Worm (Caenorhabditis elegans) whole organism, L4 larva: Measurements from ENCODE around the gene F56B3.4.

Experiments
- F37D6.2 ChIP-seq: sonication (generic microtip); optimal IDR thresholded peaks from 2 replicates; lab custom pipeline; 2016; ENCODE audit warnings: mild to moderate bottlenecking, missing genetic modification characterization, missing compliant biosample characterization
- F44E2.7 ChIP-seq: fragments of 200-800 bp; sonication (Bioruptor generic); IDR thresholded peaks from 2 replicates; pipeline ENCODE4 v2.1.2; 2022; ENCODE audit warnings: missing genetic modification characterization, missing compliant biosample characterization
- R02D3.7 ChIP-seq: fragments of 150-350 bp; sonication (generic microtip); optimal IDR thresholded peaks from 3 replicates; lab custom pipeline; 2014; ENCODE audit warnings: missing biosample characterization, missing genetic modification characterization
- Y105C5A.15 ChIP-seq: fragments of 200-800 bp; sonication (Bioruptor generic); IDR thresholded peaks from 2 replicates; pipeline ENCODE4 v1.3.6; 2022; ENCODE audit warnings: missing genetic modification characterization, missing compliant biosample characterization
- Y48G9A.11 ChIP-seq: fragments of 200-800 bp; sonication (Bioruptor generic); IDR thresholded peaks from 2 replicates; pipeline ENCODE4 v1.3.6; 2022; ENCODE audit warnings: missing genetic modification reagents, missing genetic modification characterization, missing compliant biosample characterization
- ZK337.2 ChIP-seq: fragments of 200-800 bp; sonication (Bioruptor generic); IDR thresholded peaks from 2 replicates; pipeline ENCODE4 v1.3.6; 2022; ENCODE audit warnings: missing genetic modification reagents, missing genetic modification characterization, missing compliant biosample characterization
- aha-1 ChIP-seq: fragments of 150-350 bp; peaks from one replicate; lab custom pipeline; 2014; ENCODE audit warnings: missing biosample characterization, missing genetic modification characterization
- aly-2 ChIP-seq: sonication (generic microtip); optimal IDR thresholded peaks from 2 replicates; lab custom pipeline; 2018; ENCODE audit warnings: missing biosample characterization, missing genetic modification characterization
- ama-1 ChIP-seq: fragments of 150-350 bp; optimal IDR thresholded peaks from 2 replicates; lab custom pipeline; 2014; ENCODE audit warnings: inconsistent platforms, mixed read lengths
- ceh-20 ChIP-seq: fragments of 200-800 bp; sonication (Bioruptor generic); IDR thresholded peaks from 2 replicates; pipeline ENCODE4 v1.3.6; 2022; ENCODE audit warnings: missing genetic modification reagents, missing genetic modification characterization, missing compliant biosample characterization
- ceh-28 ChIP-seq: fragments of 150-350 bp; optimal IDR thresholded peaks from 2 replicates; lab custom pipeline; 2014; ENCODE audit warnings: missing biosample characterization, missing genetic modification reagents, missing genetic modification characterization
- ceh-44 ChIP-seq: fragments of 200-800 bp; sonication (Bioruptor generic); IDR thresholded peaks from 2 replicates; pipeline ENCODE4 v1.3.6; 2022; ENCODE audit warnings: missing genetic modification reagents, missing genetic modification characterization, missing compliant biosample characterization
- ceh-82 ChIP-seq: sonication (generic microtip); optimal IDR thresholded peaks from 2 replicates; lab custom pipeline; 2017; ENCODE audit warnings: missing biosample characterization, missing genetic modification characterization
- ces-1 ChIP-seq: fragments of 150-350 bp; sonication (generic microtip); optimal IDR thresholded peaks from 4 replicates; lab custom pipeline; 2014; ENCODE audit warnings: missing biosample characterization, missing genetic modification reagents, missing genetic modification characterization
- ctbp-1 ChIP-seq: fragments of 200-800 bp; sonication (Bioruptor generic); IDR thresholded peaks from 2 replicates; pipeline ENCODE4 v1.3.6; 2022; ENCODE audit warnings: missing genetic modification reagents, missing genetic modification characterization, missing compliant biosample characterization
- daf-12 ChIP-seq: fragments of 150-350 bp; optimal IDR thresholded peaks from 2 replicates; lab custom pipeline; 2014; ENCODE audit warnings: missing biosample characterization, missing genetic modification reagents, missing genetic modification characterization
- dmd-8 ChIP-seq: fragments of 200-800 bp; sonication (Bioruptor generic); IDR thresholded peaks from 2 replicates; pipeline ENCODE4 v1.3.6; 2022; ENCODE audit warnings: missing genetic modification characterization, missing compliant biosample characterization
- dve-1 ChIP-seq: sonication (generic microtip); optimal IDR thresholded peaks from 2 replicates; lab custom pipeline; 2017; ENCODE audit warnings: antibody characterized with exemption, mild to moderate bottlenecking, missing genetic modification characterization, missing compliant biosample characterization; ENCODE audit not compliant: insufficient read depth
- egl-27 ChIP-seq: sonication (generic microtip); optimal IDR thresholded peaks from 3 replicates; lab custom pipeline; 2017; ENCODE audit warnings: missing biosample characterization, missing genetic modification reagents, missing genetic modification characterization
- egl-43 ChIP-seq: fragments of 200-800 bp; sonication (Bioruptor generic); IDR thresholded peaks from 2 replicates; pipeline ENCODE4 v1.3.6; 2022; ENCODE audit warnings: missing genetic modification reagents, missing genetic modification characterization, missing compliant biosample characterization
- fos-1 ChIP-seq: fragments of 150-350 bp; optimal IDR thresholded peaks from 2 replicates; lab custom pipeline; 2014; ENCODE audit warnings: missing biosample characterization, missing genetic modification characterization
- hlh-11 ChIP-seq: fragments of 200-800 bp; sonication (Bioruptor generic); optimal IDR thresholded peaks from 2 replicates; lab custom pipeline; 2018; ENCODE audit warnings: mild to moderate bottlenecking, missing genetic modification characterization, missing compliant biosample characterization
- hlh-30 ChIP-seq: sonication (generic microtip); optimal IDR thresholded peaks from 2 replicates; lab custom pipeline; 2017; ENCODE audit warnings: antibody characterized with exemption, mild to moderate bottlenecking, missing genetic modification characterization, missing compliant biosample characterization; ENCODE audit not compliant: insufficient read depth
- hmg-1.1 ChIP-seq: fragments of 200-800 bp; sonication (Bioruptor generic); IDR thresholded peaks from 2 replicates; pipeline ENCODE4 v1.3.6; 2022; ENCODE audit warnings: missing genetic modification reagents, missing genetic modification characterization, missing compliant biosample characterization
- jun-1 ChIP-seq: fragments of 150-350 bp; optimal IDR thresholded peaks from 2 replicates; lab custom pipeline; 2014; ENCODE audit warnings: missing biosample characterization, missing genetic modification reagents, missing genetic modification characterization
- lim-7 ChIP-seq: fragments of 200-800 bp; sonication (Bioruptor generic); IDR thresholded peaks from 2 replicates; pipeline ENCODE4 v1.3.6; 2022; ENCODE audit warnings: missing genetic modification characterization, missing compliant biosample characterization
- lin-1 ChIP-seq: fragments of 200-800 bp; sonication (Bioruptor generic); IDR thresholded peaks from 2 replicates; pipeline ENCODE4 v1.3.6; 2022; ENCODE audit warnings: missing genetic modification reagents, missing genetic modification characterization, missing compliant biosample characterization
- lin-29 ChIP-seq: fragments of 200-800 bp; sonication (Bioruptor generic); IDR thresholded peaks from 2 replicates; pipeline ENCODE4 v1.3.6; 2022; ENCODE audit warnings: missing genetic modification reagents, missing genetic modification characterization, missing compliant biosample characterization
- lin-38 ChIP-seq: fragments of 200-800 bp; sonication (Bioruptor generic); IDR thresholded peaks from 2 replicates; pipeline ENCODE4 v1.3.6; 2022; ENCODE audit warnings: missing genetic modification reagents, missing genetic modification characterization, missing compliant biosample characterization
- lin-39 ChIP-seq: fragments of 150-350 bp; optimal IDR thresholded peaks from 2 replicates; lab custom pipeline; 2014; ENCODE audit warnings: missing biosample characterization, missing genetic modification reagents, missing genetic modification characterization
- lir-3 ChIP-seq: sonication (generic microtip); optimal IDR thresholded peaks from 2 replicates; lab custom pipeline; 2016; ENCODE audit warnings: mild to moderate bottlenecking, missing genetic modification characterization, missing compliant biosample characterization
- lsy-2 ChIP-seq, 2 experiments: fragments of 150-350 bp in 1 of 2; sonication (generic microtip) in 1 of 2; optimal IDR thresholded peaks; 2 replicates each; lab custom pipeline; 2014 to 2017; ENCODE audit warnings: missing biosample characterization in 2 of 2, missing genetic modification characterization in 2 of 2
- madf-5 ChIP-seq, 2 experiments: fragments of 200-800 bp; sonication (Bioruptor generic); IDR thresholded peaks; 2 replicates each; pipeline ENCODE4 v1.3.6; 2022; ENCODE audit warnings: missing compliant biosample characterization in 2 of 2, missing genetic modification characterization in 2 of 2
- mep-1 ChIP-seq: fragments of 150-350 bp; sonication (generic microtip); optimal IDR thresholded peaks from 3 replicates; lab custom pipeline; 2014; ENCODE audit warnings: missing biosample characterization, missing genetic modification characterization
- mxl-3 ChIP-seq: fragments of 200-800 bp; sonication (Bioruptor generic); optimal IDR thresholded peaks from 2 replicates; lab custom pipeline; 2018; ENCODE audit warnings: mild to moderate bottlenecking, missing genetic modification characterization, missing compliant biosample characterization
- nhr-11 ChIP-seq: fragments of 150-350 bp; optimal IDR thresholded peaks from 2 replicates; lab custom pipeline; 2014; ENCODE audit warnings: missing biosample characterization, missing genetic modification characterization
- nhr-237 ChIP-seq: sonication (generic microtip); optimal IDR thresholded peaks from 2 replicates; lab custom pipeline; 2017; ENCODE audit warnings: missing biosample characterization, missing genetic modification characterization
- nhr-25 ChIP-seq: sonication (generic microtip); optimal IDR thresholded peaks from 2 replicates; lab custom pipeline; 2017; ENCODE audit warnings: missing genetic modification characterization, mild to moderate bottlenecking, missing compliant biosample characterization, antibody characterized with exemption, moderate library complexity, borderline replicate concordance; ENCODE audit not compliant: insufficient read depth
- nhr-42 ChIP-seq: fragments of 200-800 bp; sonication (Bioruptor generic); IDR thresholded peaks from 2 replicates; pipeline ENCODE4 v1.3.6; 2022; ENCODE audit warnings: missing genetic modification characterization, missing compliant biosample characterization
- nhr-76 ChIP-seq: fragments of 150-350 bp; optimal IDR thresholded peaks from 2 replicates; lab custom pipeline; 2014; ENCODE audit warnings: missing biosample characterization, missing genetic modification characterization
- php-3 ChIP-seq: fragments of 200-800 bp; sonication (Bioruptor generic); IDR thresholded peaks from 2 replicates; pipeline ENCODE4 v1.3.6; 2022; ENCODE audit warnings: missing genetic modification reagents, missing genetic modification characterization, missing compliant biosample characterization
- pqm-1 ChIP-seq: sonication (generic microtip); optimal IDR thresholded peaks from 2 replicates; lab custom pipeline; 2017; ENCODE audit warnings: missing biosample characterization, missing genetic modification characterization
- saeg-2 ChIP-seq: fragments of 200-800 bp; sonication (Bioruptor generic); IDR thresholded peaks from 2 replicates; pipeline ENCODE4 v1.3.6; 2022; ENCODE audit warnings: missing genetic modification reagents, missing genetic modification characterization, missing compliant biosample characterization
- snpc-4 ChIP-seq: fragments of 150-350 bp; optimal IDR thresholded peaks from 2 replicates; lab custom pipeline; 2014; ENCODE audit warnings: missing biosample characterization, missing genetic modification characterization
- spr-1 ChIP-seq: sonication (generic microtip); optimal IDR thresholded peaks from 2 replicates; lab custom pipeline; 2016; ENCODE audit warnings: mild to moderate bottlenecking, missing genetic modification characterization, missing compliant biosample characterization
- unc-62 ChIP-seq, 3 experiments: fragments of 150-350 bp in 1 of 3; sonication (generic microtip); optimal IDR thresholded peaks in 2 of 3; peaks in 1 of 3; 1 replicate in 1 of 3; 2 replicates in 2 of 3; lab custom pipeline; 2014 to 2017; ENCODE audit warnings: missing biosample characterization in 3 of 3, missing genetic modification characterization in 3 of 3, missing genetic modification reagents in 3 of 3, missing genotype in 1 of 3
- vab-7 ChIP-seq: fragments of 200-800 bp; sonication (Bioruptor generic); IDR thresholded peaks from 2 replicates; pipeline ENCODE4 v1.3.6; 2022; ENCODE audit warnings: missing genetic modification reagents, missing genetic modification characterization, missing compliant biosample characterization
- zfp-2 ChIP-seq: sonication (generic microtip); optimal IDR thresholded peaks from 2 replicates; lab custom pipeline; 2016; ENCODE audit warnings: mild to moderate bottlenecking, missing genetic modification characterization, missing compliant biosample characterization
- zip-2 ChIP-seq: fragments of 150-350 bp; optimal IDR thresholded peaks from 2 replicates; lab custom pipeline; 2014; ENCODE audit warnings: missing biosample characterization, missing genetic modification characterization

The F56B3.4 gene

ce11 chrIV:794275-794674, at the start of gene F56B3.4:
Gene F56B3.4, minus strand, starts transcription at chrIV:794275.
- no peak for TF ChIP-seq nhr-237 (tag; lab: Kevin White, UChicago)
- TF ChIP-seq ama-1 = peak; percentile 20
- no peak for TF ChIP-seq nhr-25 (tag; lab: Kevin White, UChicago)
- TF ChIP-seq ceh-28 (tag; lab: Kevin White, UChicago) = peak; percentile 17
- TF ChIP-seq F44E2.7 = no peak
- TF ChIP-seq lin-38 = peak; percentile 57
- no peak for TF ChIP-seq Y105C5A.15 (GFP tag; lab: Robert Waterston, UW)
- peak; percentile 42 for TF ChIP-seq aha-1 (tag; lab: Kevin White, UChicago)
- TF ChIP-seq ceh-20 (GFP tag; lab: Robert Waterston, UW) = no peak
- TF ChIP-seq lim-7 = no peak
- TF ChIP-seq unc-62 (GFP tag; optimal IDR thresholded peaks at IDR 0.05 in 1 of 2; lab: Kevin White, UChicago) = no peak
- TF ChIP-seq unc-62 (tag; optimal IDR thresholded peaks at IDR 0.05; lab: Kevin White, UChicago) = no peak
- TF ChIP-seq Y48G9A.11 (GFP tag; lab: Robert Waterston, UW) = peak; percentile 41; the same call in 1 of the 2 replicates
- no peak for TF ChIP-seq lin-29

- TF ChIP-seq daf-12 (tag; lab: Kevin White, UChicago) (no peak), zip-2 (tag; lab: Kevin White, UChicago) (no peak), hmg-1.1 (peak; percentile 81), F37D6.2 (tag; lab: Kevin White, UChicago) (no peak), vab-7 (GFP tag; lab: Robert Waterston, UW) (peak; percentile 34; the same call in 1 of the 2 replicates), jun-1 (tag; lab: Kevin White, UChicago) (no peak), dve-1 (tag; lab: Kevin White, UChicago) (peak; percentile 25), ZK337.2 (GFP tag; lab: Robert Waterston, UW) (0 out of 2 replicates have a peak, but pooled peaks have one; percentile 59), snpc-4 (tag; lab: Kevin White, UChicago) (no peak), Y48G9A.11 (GFP tag; lab: Robert Waterston, UW) (peak; percentile 69), nhr-11 (tag; lab: Kevin White, UChicago) (no peak), ceh-82 (no peak), nhr-76 (no peak), madf-5 (GFP tag; IDR thresholded peaks at IDR 0.05; lab: Robert Waterston, UW) (no peak), mep-1 (tag; lab: Kevin White, UChicago) (peak; percentile 46), lsy-2 (tag; optimal IDR thresholded peaks at IDR 0.05; lab: Kevin White, UChicago) (peak in 1 of 2 experiments; percentile 11), ces-1 (GFP tag; lab: Kevin White, UChicago) (no peak), spr-1 (peak; percentile 48), aha-1 (tag; lab: Kevin White, UChicago) (peak; percentile 14), aly-2 (tag; lab: Kevin White, UChicago) (no peak), egl-27 (tag; lab: Kevin White, UChicago) (no peak), fos-1 (tag; lab: Kevin White, UChicago) (no peak), hlh-30 (tag; lab: Kevin White, UChicago) (peak; percentile 75), nhr-42 (GFP tag; lab: Robert Waterston, UW) (peak; percentile 29; the same call in 1 of the 2 replicates), dmd-8 (0 out of 2 replicates have a peak, but pooled peaks have one; percentile 47), zfp-2 (no peak), egl-43 (GFP tag; lab: Robert Waterston, UW) (peak; percentile 84), ceh-20 (GFP tag; lab: Robert Waterston, UW) (no peak), ceh-44 (GFP tag; lab: Robert Waterston, UW) (peak; percentile 60; the same call in 1 of the 2 replicates), mxl-3 (no peak), lin-29 (no peak), lir-3 (no peak), R02D3.7 (tag; lab: Kevin White, UChicago) (no peak), pqm-1 (no peak), saeg-2 (no peak), lin-39 (no peak), unc-62 (GFP tag; optimal IDR thresholded peaks at IDR 0.05 in 1 of 2; lab: Kevin White, UChicago) (peak in 1 of 2 experiments; percentile 61), unc-62 (tag; optimal IDR thresholded peaks at IDR 0.05; lab: Kevin White, UChicago) (no peak), php-3 (no peak), hlh-11 (tag; lab: Kevin White, UChicago) (peak; percentile 24), lin-1 (GFP tag; lab: Robert Waterston, UW) (no peak), lin-38 (peak; percentile 75), ctbp-1 (GFP tag; lab: Robert Waterston, UW) (no peak)
Measured at ce11 chrIV:842630-843029, 48.6 kb upstream of the F56B3.4 start.
